Worm (Caenorhabditis elegans): ENCODE results near the gene clec-22.
A peak's percentile ranks its signal among the peaks of the same experiment; 100 is the strongest.

clec-22 gene

DNA sequence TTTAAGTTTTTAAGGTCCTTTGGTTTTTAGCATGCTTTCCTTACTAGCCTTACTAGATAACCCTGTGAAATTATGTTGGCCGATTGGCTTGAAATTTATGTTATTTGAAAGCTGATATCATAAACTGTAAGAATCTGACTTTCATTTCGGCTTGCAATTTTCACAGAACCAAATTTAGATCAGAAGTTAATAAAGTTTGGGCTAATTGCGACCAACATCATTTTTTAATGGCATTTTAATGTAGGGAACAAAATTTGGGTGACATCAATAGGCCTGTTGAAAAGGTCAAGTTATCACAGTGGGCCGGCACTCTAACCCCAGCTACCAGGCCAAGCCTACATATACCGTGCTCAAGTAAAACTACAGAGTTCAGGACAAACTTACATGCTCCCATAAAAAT, 26.9 kb upstream of the clec-22 start:
- TF ChIP-seq fos-1 (tag; optimal IDR thresholded peaks at IDR 0.05) (no peak), zag-1 (tag; optimal IDR thresholded peaks at IDR 0.05) (no peak), elt-3 (tag; optimal IDR thresholded peaks at IDR 0.05) (no peak), ztf-4 (tag; optimal IDR thresholded peaks at IDR 0.05) (no peak), skn-1 (tag; optimal IDR thresholded peaks at IDR 0.05) (no peak), peb-1 (tag; optimal IDR thresholded peaks at IDR 0.05) (no peak)

DNA sequence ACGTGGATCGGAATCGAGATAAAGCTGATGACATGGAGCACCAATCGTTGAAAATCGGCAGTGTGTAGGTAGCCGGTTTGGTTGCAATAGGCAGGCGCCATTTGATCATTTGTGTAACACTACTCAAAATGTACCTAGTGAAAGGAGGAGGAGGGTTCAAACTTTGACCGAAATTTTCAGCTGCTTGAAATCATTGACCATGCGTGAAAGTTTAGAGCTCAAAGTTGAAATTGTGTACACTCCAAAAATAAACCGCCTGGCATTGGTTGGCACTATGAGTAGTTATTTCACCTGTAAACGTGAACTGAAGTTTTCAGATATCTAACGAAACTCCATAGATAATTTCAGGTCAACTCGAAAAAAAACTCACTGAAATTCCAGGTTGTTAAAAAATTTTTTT, 26.3 kb upstream of the clec-22 start, which contains the start of gene srh-215:
Gene srh-215, minus strand, starts transcription at position 101 of the 400 bp plus-strand sequence.
- TF ChIP-seq unc-62 (GFP tag; optimal IDR thresholded peaks at IDR 0.05) (no peak), nhr-25 (tag; optimal IDR thresholded peaks at IDR 0.05) (no peak), elt-1 (tag; optimal IDR thresholded peaks at IDR 0.05) (no peak), peb-1 (tag; optimal IDR thresholded peaks at IDR 0.05) (no peak), nhr-237 (tag; optimal IDR thresholded peaks at IDR 0.05) (no peak), alr-1 (tag; optimal IDR thresholded peaks at IDR 0.05) (no peak), lin-13 (GFP tag; optimal IDR thresholded peaks at IDR 0.05) (no peak)

DNA sequence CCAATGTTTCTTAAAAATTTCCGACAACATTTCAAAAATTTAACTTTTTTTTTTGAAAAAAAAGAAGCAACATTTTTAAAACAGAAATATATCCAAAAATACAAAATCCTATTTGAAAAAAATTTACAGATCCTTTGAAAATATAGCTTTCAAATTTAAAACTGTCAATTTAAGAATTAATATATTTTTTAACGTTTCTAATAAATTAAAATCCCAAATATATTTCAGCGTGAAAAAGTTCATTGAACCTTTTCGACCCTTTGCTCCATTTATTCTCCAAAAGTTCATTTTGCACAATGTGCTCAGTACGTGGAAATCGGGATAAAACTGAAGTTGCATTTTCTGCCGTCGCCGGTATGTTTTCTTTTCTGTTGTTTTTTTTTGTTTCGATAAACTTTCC, 25.4 kb upstream of the clec-22 start, which contains the start of gene phy-3:
Gene phy-3, plus strand, starts transcription at position 301 of the 400 bp plus-strand sequence.
- no peak for TF ChIP-seq unc-39 (tag; optimal IDR thresholded peaks at IDR 0.05)
- TF ChIP-seq zag-1 (tag; optimal IDR thresholded peaks at IDR 0.05), result no peak
- TF ChIP-seq skn-1 (tag; optimal IDR thresholded peaks at IDR 0.05), result no peak
- TF ChIP-seq mab-5 (tag; optimal IDR thresholded peaks at IDR 0.05), result no peak
- no peak for TF ChIP-seq unc-55 (GFP tag; optimal IDR thresholded peaks at IDR 0.05)
- TF ChIP-seq mdl-1 (tag; optimal IDR thresholded peaks at IDR 0.05), result no peak
- TF ChIP-seq lin-13 (GFP tag; optimal IDR thresholded peaks at IDR 0.05), result no peak
- TF ChIP-seq Y55F3AM.14 (GFP tag; optimal IDR thresholded peaks at IDR 0.05), result no peak

DNA sequence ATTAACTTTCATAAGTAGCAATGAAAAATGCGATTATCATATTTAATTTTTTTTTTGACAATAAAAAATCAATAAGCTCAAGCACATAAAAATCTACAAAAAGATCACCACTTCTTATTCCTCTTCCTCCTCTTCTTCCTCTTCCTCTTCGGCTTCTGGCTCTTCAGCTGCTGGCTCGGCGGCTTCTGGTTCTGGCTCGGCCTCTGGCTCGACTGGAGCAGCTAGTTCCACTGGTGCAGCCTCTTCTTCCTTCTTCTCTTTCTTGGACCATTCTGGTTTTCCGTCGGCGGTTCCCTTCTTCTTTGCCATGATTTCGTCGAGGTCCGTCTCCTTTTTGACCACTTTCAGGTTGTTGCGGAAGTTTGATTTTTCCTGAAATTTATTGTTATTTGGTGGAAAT, 24.6 kb upstream of the clec-22 start:
- TF ChIP-seq snpc-4 (tag; optimal IDR thresholded peaks at IDR 0.05) (no peak), skn-1 (tag; optimal IDR thresholded peaks at IDR 0.05) (no peak), aly-2 (tag; optimal IDR thresholded peaks at IDR 0.05) (no peak), nhr-77 (tag; optimal IDR thresholded peaks at IDR 0.05) (no peak), nhr-25 (tag; optimal IDR thresholded peaks at IDR 0.05) (no peak)

DNA sequence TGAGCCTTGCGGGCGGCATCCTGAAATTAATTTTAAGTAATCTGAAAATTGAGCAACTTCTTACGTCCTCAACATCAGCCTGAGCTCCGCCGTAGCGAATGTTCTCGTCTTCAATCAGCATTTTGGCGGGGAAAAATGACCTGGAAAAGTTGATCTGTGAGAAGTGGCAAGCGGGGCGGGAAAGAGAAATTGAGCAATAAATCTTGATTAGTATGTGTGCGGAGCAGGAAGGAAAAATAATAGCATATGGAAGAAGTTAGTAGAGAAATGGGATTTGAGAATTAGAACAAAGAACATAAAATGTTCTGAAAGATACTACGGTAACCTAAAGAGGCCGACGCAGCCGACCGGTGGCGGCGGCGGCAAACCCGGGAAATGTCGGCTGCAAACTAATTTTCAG, 23.2 kb upstream of the clec-22 start, which contains the start of gene tni-3:
Gene tni-3, minus strand, starts transcription at position 140 of the 400 bp plus-strand sequence.
- TF ChIP-seq ceh-16 (tag; optimal IDR thresholded peaks at IDR 0.05) (no peak), unc-39 (tag; optimal IDR thresholded peaks at IDR 0.05) (no peak), peb-1 (tag; optimal IDR thresholded peaks at IDR 0.05) (no peak), nhr-129 (tag; optimal IDR thresholded peaks at IDR 0.05) (no peak), fos-1 (tag; optimal IDR thresholded peaks at IDR 0.05) (no peak)

DNA sequence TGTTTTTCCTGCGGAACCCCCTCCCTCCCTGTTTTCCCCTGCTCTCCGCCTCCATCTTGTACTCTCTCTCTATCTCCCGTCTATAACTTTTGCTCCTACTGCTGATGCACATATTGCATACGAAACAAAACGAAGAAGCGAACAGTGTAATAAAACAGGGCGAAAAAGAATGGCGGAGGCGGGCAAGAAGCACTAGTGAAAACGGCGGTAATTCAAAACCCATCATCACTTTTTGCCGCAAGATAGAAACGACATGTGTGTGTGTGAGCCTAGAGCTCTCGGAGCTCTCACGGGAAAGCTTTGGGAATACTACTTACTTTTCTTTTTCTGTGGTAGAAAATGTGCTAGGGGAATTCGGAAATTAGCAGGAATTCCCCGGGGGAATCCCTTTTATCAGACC, 22.1 kb upstream of the clec-22 start:
- TF ChIP-seq snpc-4 (tag; optimal IDR thresholded peaks at IDR 0.05), result no peak
- no peak for TF ChIP-seq nhr-129 (tag; optimal IDR thresholded peaks at IDR 0.05)
- TF ChIP-seq dmd-4 (tag; optimal IDR thresholded peaks at IDR 0.05), result no peak
- no peak for TF ChIP-seq nhr-77 (tag; optimal IDR thresholded peaks at IDR 0.05)
- no peak for TF ChIP-seq ceh-16 (tag; optimal IDR thresholded peaks at IDR 0.05)

DNA sequence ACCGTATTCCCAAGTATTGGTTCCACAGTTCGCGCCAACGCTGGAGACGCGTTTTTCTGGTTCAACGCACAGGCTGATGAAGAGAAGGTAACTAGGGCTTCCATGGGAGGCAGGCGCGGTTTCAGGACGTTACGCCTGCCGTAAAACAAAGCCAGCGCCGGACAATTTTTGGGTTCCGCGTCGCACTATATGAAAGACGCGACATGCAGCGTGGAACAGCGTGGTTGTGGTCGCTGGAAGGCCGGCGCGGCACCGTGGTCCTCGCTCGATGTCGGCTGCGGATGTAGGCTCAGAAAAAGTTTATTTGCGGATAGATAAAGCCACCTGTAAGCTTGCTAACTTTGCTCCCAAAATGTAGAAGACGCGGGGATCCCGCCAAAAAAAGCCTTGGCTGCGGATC, 19.8 kb upstream of the clec-22 start:
- TF ChIP-seq ceh-16 (tag; optimal IDR thresholded peaks at IDR 0.05), result no peak
- no peak for TF ChIP-seq alr-1 (tag; optimal IDR thresholded peaks at IDR 0.05)
- TF ChIP-seq nhr-237 (tag; optimal IDR thresholded peaks at IDR 0.05), result no peak
- no peak for TF ChIP-seq elt-3 (tag; optimal IDR thresholded peaks at IDR 0.05)
- no peak for TF ChIP-seq lin-39 (tag; optimal IDR thresholded peaks at IDR 0.05)
- TF ChIP-seq C34F6.9 (tag; optimal IDR thresholded peaks at IDR 0.05), result no peak

DNA sequence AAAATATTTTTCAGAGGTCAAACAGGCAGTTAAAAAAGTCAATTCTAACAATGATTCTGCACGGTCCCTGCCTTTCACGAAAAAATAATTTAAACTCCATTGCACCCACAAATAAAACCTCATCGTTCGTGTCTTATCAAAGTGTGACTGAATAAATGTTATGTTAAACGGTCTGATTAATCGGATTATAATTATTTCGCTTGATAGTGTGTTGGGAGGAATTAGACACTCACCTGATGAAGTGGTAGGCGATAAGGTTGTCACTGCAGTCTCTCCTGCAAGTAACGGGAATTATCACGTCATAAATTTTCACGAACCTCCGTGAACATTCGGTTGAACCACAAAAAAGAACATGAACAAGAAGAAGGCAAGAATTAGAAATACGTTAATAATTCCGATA, 17.9 kb upstream of the clec-22 start:
- peak; percentile 50 for TF ChIP-seq sma-9 (GFP tag; optimal IDR thresholded peaks at IDR 0.05)
- TF ChIP-seq sma-9 (tag; optimal IDR thresholded peaks at IDR 0.05), result no peak
- peak; percentile 76 for TF ChIP-seq fos-1 (tag; optimal IDR thresholded peaks at IDR 0.05)
- TF ChIP-seq nhr-6 (tag; optimal IDR thresholded peaks at IDR 0.05), result no peak
- no peak for TF ChIP-seq unc-62 (GFP tag; optimal IDR thresholded peaks at IDR 0.05)
